Worm (Caenorhabditis elegans) whole organism, late embryonic: Measurements from ENCODE around the gene ints-7.

Source experiments
- C38D4.7 ChIP-seq: fragments of 200-800 bp; sonication (Bioruptor generic); optimal IDR thresholded peaks from 2 replicates; lab custom pipeline; 2018; ENCODE audit warnings: mild to moderate bottlenecking, missing genetic modification characterization, moderate library complexity, missing compliant biosample characterization
- K02D7.2 ChIP-seq: sonication (generic microtip); optimal IDR thresholded peaks from 2 replicates; lab custom pipeline; 2017; ENCODE audit warnings: mild to moderate bottlenecking, missing genetic modification characterization, missing compliant biosample characterization
- K09A11.1 ChIP-seq: sonication (generic microtip); optimal IDR thresholded peaks from 2 replicates; lab custom pipeline; 2017; ENCODE audit warnings: antibody characterized with exemption, mild to moderate bottlenecking, missing genetic modification characterization, missing compliant biosample characterization; ENCODE audit not compliant: insufficient read depth
- T23F11.4 ChIP-seq: fragments of 200-800 bp; sonication (Bioruptor generic); optimal IDR thresholded peaks from 2 replicates; lab custom pipeline; 2018; ENCODE audit warnings: mild to moderate bottlenecking, missing genetic modification characterization, missing compliant biosample characterization
- ahr-1 ChIP-seq: sonication (generic microtip); optimal IDR thresholded peaks from 2 replicates; lab custom pipeline; 2016; ENCODE audit warnings: missing genetic modification characterization, missing compliant biosample characterization
- ama-1 ChIP-seq: fragments of 150-350 bp; optimal IDR thresholded peaks from 2 replicates; lab custom pipeline; 2014
- ceh-2 ChIP-seq: sonication (generic microtip); optimal IDR thresholded peaks from 2 replicates; lab custom pipeline; 2016; ENCODE audit warnings: missing genotype, missing genetic modification characterization, missing compliant biosample characterization
- ceh-24 ChIP-seq: sonication (generic microtip); optimal IDR thresholded peaks from 2 replicates; lab custom pipeline; 2016; ENCODE audit warnings: mild to moderate bottlenecking, missing genetic modification characterization, missing compliant biosample characterization
- ceh-30 ChIP-seq: fragments of 150-350 bp; optimal IDR thresholded peaks from 2 replicates; lab custom pipeline; 2014; ENCODE audit warnings: missing biosample characterization, missing genetic modification characterization
- ceh-31 ChIP-seq: sonication (generic microtip); optimal IDR thresholded peaks from 2 replicates; lab custom pipeline; 2016; ENCODE audit warnings: missing genetic modification characterization, missing compliant biosample characterization
- ceh-34 ChIP-seq: sonication (generic microtip); optimal IDR thresholded peaks from 2 replicates; lab custom pipeline; 2016; ENCODE audit warnings: mild to moderate bottlenecking, missing genetic modification characterization, missing compliant biosample characterization
- ceh-48 ChIP-seq: sonication (generic microtip); optimal IDR thresholded peaks from 2 replicates; lab custom pipeline; 2016; ENCODE audit warnings: missing genetic modification characterization, inconsistent platforms, missing compliant biosample characterization
- che-1 ChIP-seq: sonication (generic microtip); optimal IDR thresholded peaks from 2 replicates; lab custom pipeline; 2016; ENCODE audit warnings: mild to moderate bottlenecking, missing genetic modification characterization, missing compliant biosample characterization
- dve-1 ChIP-seq: sonication (generic microtip); optimal IDR thresholded peaks from 2 replicates; lab custom pipeline; 2017; ENCODE audit warnings: antibody characterized with exemption, mild to moderate bottlenecking, missing genetic modification characterization, missing compliant biosample characterization
- elt-2 ChIP-seq: sonication (generic microtip); optimal IDR thresholded peaks from 2 replicates; lab custom pipeline; 2016; ENCODE audit warnings: missing genetic modification reagents, missing genetic modification characterization, missing compliant biosample characterization
- eyg-1 ChIP-seq: sonication (generic microtip); optimal IDR thresholded peaks from 2 replicates; lab custom pipeline; 2016; ENCODE audit warnings: missing genotype, missing genetic modification characterization, missing compliant biosample characterization
- fax-1 ChIP-seq: sonication (generic microtip); optimal IDR thresholded peaks from 2 replicates; lab custom pipeline; 2016; ENCODE audit warnings: missing genotype, missing genetic modification characterization, missing compliant biosample characterization
- fkh-10 ChIP-seq: fragments of 150-350 bp; optimal IDR thresholded peaks from 2 replicates; lab custom pipeline; 2014; ENCODE audit warnings: missing biosample characterization, missing genetic modification reagents, missing genetic modification characterization
- fkh-6 ChIP-seq: sonication (generic microtip); optimal IDR thresholded peaks from 2 replicates; lab custom pipeline; 2016; ENCODE audit warnings: missing genetic modification characterization, missing compliant biosample characterization
- gmeb-2 ChIP-seq: sonication (generic microtip); optimal IDR thresholded peaks from 2 replicates; lab custom pipeline; 2016; ENCODE audit warnings: missing genetic modification characterization, inconsistent platforms, missing compliant biosample characterization
- hlh-15 ChIP-seq: sonication (generic microtip); optimal IDR thresholded peaks from 2 replicates; lab custom pipeline; 2016; ENCODE audit warnings: missing genetic modification characterization, missing compliant biosample characterization
- hlh-6 ChIP-seq: sonication (generic microtip); optimal IDR thresholded peaks from 2 replicates; lab custom pipeline; 2016; ENCODE audit warnings: missing genotype, missing genetic modification characterization, missing compliant biosample characterization
- lim-6 ChIP-seq: sonication (generic microtip); optimal IDR thresholded peaks from 2 replicates; lab custom pipeline; 2016; ENCODE audit warnings: missing genetic modification characterization, missing compliant biosample characterization
- lin-11 ChIP-seq: fragments of 200-800 bp; sonication (Bioruptor generic); optimal IDR thresholded peaks from 2 replicates; lab custom pipeline; 2018; ENCODE audit warnings: mild to moderate bottlenecking, missing genetic modification characterization, missing compliant biosample characterization
- nfya-1 ChIP-seq: sonication (generic microtip); optimal IDR thresholded peaks from 2 replicates; lab custom pipeline; 2017; ENCODE audit warnings: missing genetic modification characterization, mild to moderate bottlenecking, missing compliant biosample characterization, antibody characterized with exemption, moderate library complexity
- nhr-11 ChIP-seq: fragments of 150-350 bp; optimal IDR thresholded peaks from 2 replicates; lab custom pipeline; 2014; ENCODE audit warnings: missing biosample characterization, missing genetic modification characterization
- npax-4 ChIP-seq: sonication (generic microtip); optimal IDR thresholded peaks from 2 replicates; lab custom pipeline; 2016; ENCODE audit warnings: missing genetic modification characterization, missing compliant biosample characterization
- pag-3 ChIP-seq: sonication (generic microtip); optimal IDR thresholded peaks from 2 replicates; lab custom pipeline; 2016; ENCODE audit warnings: missing compliant biosample characterization, missing genetic modification characterization, borderline replicate concordance
- pha-2 ChIP-seq: sonication (generic microtip); optimal IDR thresholded peaks from 2 replicates; lab custom pipeline; 2017; ENCODE audit warnings: mild to moderate bottlenecking, missing genetic modification characterization, missing compliant biosample characterization
- pqm-1 ChIP-seq: sonication (generic microtip); optimal IDR thresholded peaks from 2 replicates; lab custom pipeline; 2016; ENCODE audit warnings: missing genetic modification characterization, missing compliant biosample characterization
- pros-1 ChIP-seq: fragments of 150-350 bp; optimal IDR thresholded peaks from 2 replicates; lab custom pipeline; 2014; ENCODE audit warnings: missing biosample characterization, missing genetic modification reagents, missing genetic modification characterization
- ref-2 ChIP-seq: sonication (generic microtip); optimal IDR thresholded peaks from 2 replicates; lab custom pipeline; 2016; ENCODE audit warnings: missing genetic modification characterization, missing compliant biosample characterization
- sdc-2 ChIP-seq: sonication (generic microtip); optimal IDR thresholded peaks from 2 replicates; lab custom pipeline; 2016; ENCODE audit warnings: missing genotype, missing genetic modification characterization, missing compliant biosample characterization
- syd-9 ChIP-seq: sonication (generic microtip); optimal IDR thresholded peaks from 2 replicates; lab custom pipeline; 2016; ENCODE audit warnings: mild to moderate bottlenecking, missing genetic modification characterization, moderate library complexity, missing compliant biosample characterization
- tbx-2 ChIP-seq: sonication (generic microtip); optimal IDR thresholded peaks from 2 replicates; lab custom pipeline; 2016; ENCODE audit warnings: missing genetic modification characterization, missing compliant biosample characterization
- tbx-7 ChIP-seq: sonication (generic microtip); optimal IDR thresholded peaks from 2 replicates; lab custom pipeline; 2016; ENCODE audit warnings: missing genotype, missing genetic modification characterization, missing compliant biosample characterization
- unc-55 ChIP-seq: sonication (generic microtip); optimal IDR thresholded peaks from 2 replicates; lab custom pipeline; 2017; ENCODE audit warnings: missing biosample characterization, missing genetic modification reagents, missing genetic modification characterization
- unc-86 ChIP-seq: sonication (generic microtip); optimal IDR thresholded peaks from 2 replicates; lab custom pipeline; 2016; ENCODE audit warnings: missing genetic modification characterization, missing compliant biosample characterization

ints-7 gene

ce11 chrII:11627904-11628303 lies 45.3 kb downstream of the ints-7 start:
- TF ChIP-seq pqm-1, result no peak
- no peak for TF ChIP-seq ama-1
- no peak for TF ChIP-seq unc-86 (tag; lab: Kevin White, UChicago)
- no peak for TF ChIP-seq ceh-48 (tag; lab: Kevin White, UChicago)
- no peak for TF ChIP-seq pha-2 (tag; lab: Kevin White, UChicago)
- TF ChIP-seq ceh-30 (tag; lab: Kevin White, UChicago), result no peak
- no peak for TF ChIP-seq nhr-11
- no peak for TF ChIP-seq dve-1
- TF ChIP-seq che-1 (tag; lab: Kevin White, UChicago), result no peak
- no peak for TF ChIP-seq tbx-2 (tag; lab: Kevin White, UChicago)
- no peak for TF ChIP-seq unc-55
- TF ChIP-seq eyg-1 (tag; lab: Kevin White, UChicago), result no peak
- no peak for TF ChIP-seq gmeb-2 (tag; lab: Kevin White, UChicago)
- no peak for TF ChIP-seq npax-4 (tag; lab: Kevin White, UChicago)
- no peak for TF ChIP-seq K09A11.1 (tag; lab: Kevin White, UChicago)

- TF ChIP-seq fkh-10 (GFP tag; lab: Kevin White, UChicago) (no peak), fax-1 (tag; lab: Kevin White, UChicago) (no peak), nfya-1 (no peak), C38D4.7 (GFP tag; lab: Kevin White, UChicago) (no peak), lim-6 (tag; lab: Kevin White, UChicago) (no peak), hlh-15 (no peak), ahr-1 (tag; lab: Kevin White, UChicago) (no peak), ceh-34 (tag; lab: Kevin White, UChicago) (no peak)
Measured at ce11 chrII:11629957-11630356, 47.3 kb downstream of the ints-7 start.

DNA sequence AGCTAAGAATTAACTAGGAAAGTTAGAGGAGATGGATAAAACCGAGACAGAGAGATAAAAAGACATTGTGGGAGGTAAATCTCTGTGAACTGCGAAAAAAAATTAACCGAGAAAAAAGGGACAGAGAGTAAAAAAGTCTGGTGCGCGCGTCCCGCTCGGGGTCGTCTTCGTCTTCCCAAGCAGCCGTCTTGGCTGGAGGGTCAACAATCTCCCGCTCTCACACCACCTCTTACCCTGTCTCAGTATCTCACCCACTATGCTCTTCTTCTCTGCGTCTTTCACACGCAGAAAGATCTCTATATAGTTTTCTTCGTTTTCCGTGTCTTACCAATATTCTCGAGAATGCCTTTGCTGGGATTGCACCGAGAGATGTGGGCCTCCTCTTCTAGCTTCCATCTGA lies 50.0 kb downstream of the ints-7 start:
- TF ChIP-seq pqm-1 (no peak), fax-1 (tag; lab: Kevin White, UChicago) (no peak), sdc-2 (tag; lab: Kevin White, UChicago) (peak; percentile 19), ceh-34 (tag; lab: Kevin White, UChicago) (no peak), syd-9 (peak; percentile 26), pros-1 (tag; lab: Kevin White, UChicago) (no peak), lin-11 (no peak), tbx-7 (tag; lab: Kevin White, UChicago) (no peak), elt-2 (peak; percentile 3), hlh-6 (peak; percentile 27), ceh-30 (tag; lab: Kevin White, UChicago) (no peak), ahr-1 (tag; lab: Kevin White, UChicago) (no peak), tbx-2 (tag; lab: Kevin White, UChicago) (peak; percentile 58), ref-2 (tag; lab: Kevin White, UChicago) (peak; percentile 19), ceh-48 (tag; lab: Kevin White, UChicago) (no peak), K02D7.2 (tag; lab: Kevin White, UChicago) (no peak), fkh-6 (tag; lab: Kevin White, UChicago) (no peak), T23F11.4 (GFP tag; lab: Kevin White, UChicago) (no peak), nfya-1 (peak; percentile 17), ceh-31 (tag; lab: Kevin White, UChicago) (peak; percentile 27)
- TF ChIP-seq, all 69 proteins: peak for 8

ce11 chrII:11633509-11633908 lies 50.9 kb downstream of the ints-7 start, which contains the start of gene din-1:
TSS of gene din-1 (minus strand) at chrII:11633609.
- TF ChIP-seq ceh-24 (tag; lab: Kevin White, UChicago) (no peak), ceh-2 (tag; lab: Kevin White, UChicago) (no peak), hlh-6 (no peak), dve-1 (no peak), nfya-1 (no peak), fax-1 (tag; lab: Kevin White, UChicago) (no peak), pha-2 (tag; lab: Kevin White, UChicago) (no peak), pag-3 (tag; lab: Kevin White, UChicago) (no peak)
- TF ChIP-seq, all 69 proteins: peak for 0
